Fruit fly (Drosophila melanogaster): ENCODE data around the gene CG4367.

The CG4367 gene

dm6 chr3R:20286758-20287157, 18.0 kb downstream of the CG4367 start:
- TF ChIP-seq CG2199 (GFP tag; IDR thresholded peaks at IDR 0.05) (peak; percentile 76; the same call in 1 of the 3 replicates), CG2712 (tag; optimal IDR thresholded peaks at IDR 0.05) (no peak), stwl (tag; optimal IDR thresholded peaks at IDR 0.05) (peak; percentile 57), bbx (GFP tag; IDR thresholded peaks at IDR 0.05; ENCODE audit: partially characterized antibody) (no peak), CG8290 (GFP tag; optimal IDR thresholded peaks at IDR 0.05) (peak; percentile 36), CG8290 (tag; optimal IDR thresholded peaks at IDR 0.05) (no peak), Myb (GFP tag; optimal IDR thresholded peaks at IDR 0.05) (peak; percentile 48), oc (tag; optimal IDR thresholded peaks at IDR 0.05) (no peak), ind (GFP tag; optimal IDR thresholded peaks at IDR 0.05) (no peak), lov (optimal IDR thresholded peaks at IDR 0.05) (no peak), lov (GFP tag; IDR thresholded peaks at IDR 0.05) (no peak), sens (GFP tag) (peak; percentile 66), CTCF (GFP tag; optimal IDR thresholded peaks at IDR 0.05) (peak; percentile 1), Nf-YB (GFP tag; optimal IDR thresholded peaks at IDR 0.05) (no peak), CG11504 (tag; optimal IDR thresholded peaks at IDR 0.05) (peak; percentile 42)

dm6 chr3R:20285678-20286449, 18.9 kb downstream of the CG4367 start:
- peak; percentile 7 for TF ChIP-seq Xbp1 (GFP tag; optimal IDR thresholded peaks at IDR 0.05)
- TF ChIP-seq Rfx (GFP tag; IDR thresholded peaks at IDR 0.05): no peak
- peak; percentile 18 for TF ChIP-seq lab (GFP tag; optimal IDR thresholded peaks at IDR 0.05)
- TF ChIP-seq hb (GFP tag; IDR thresholded peaks at IDR 0.05; ENCODE audit: partially characterized antibody): no peak
- TF ChIP-seq CG2875 (GFP tag; optimal IDR thresholded peaks at IDR 0.05): peak; percentile 91
- peak; percentile 41; the same call in 1 of the 2 replicates for TF ChIP-seq ranshi (GFP tag; IDR thresholded peaks at IDR 0.05)
- TF ChIP-seq gcm2 (GFP tag; optimal IDR thresholded peaks at IDR 0.05): no peak
- peak; percentile 74 for TF ChIP-seq kay (GFP tag; optimal IDR thresholded peaks at IDR 0.05)
- TF ChIP-seq disco-r (GFP tag; optimal IDR thresholded peaks at IDR 0.05): no peak
- TF ChIP-seq CG12071 (GFP tag; optimal IDR thresholded peaks at IDR 0.05): peak; percentile 73
- 0 out of 2 replicates have a peak, but pooled peaks have one; percentile 6 for TF ChIP-seq peb (GFP tag; IDR thresholded peaks at IDR 0.05)
- no peak for TF ChIP-seq Dek (tag; optimal IDR thresholded peaks at IDR 0.05)
- peak; percentile 1 for TF ChIP-seq CG30403 (GFP tag; optimal IDR thresholded peaks at IDR 0.05)
- no peak for TF ChIP-seq ttk (GFP tag; IDR thresholded peaks at IDR 0.05)
- peak; percentile 47 for TF ChIP-seq jumu (GFP tag; optimal IDR thresholded peaks at IDR 0.05)
- TF ChIP-seq ind (GFP tag; optimal IDR thresholded peaks at IDR 0.05): no peak
- TF ChIP-seq mam (GFP tag; optimal IDR thresholded peaks at IDR 0.05): no peak
- TF ChIP-seq CG15601 (tag; optimal IDR thresholded peaks at IDR 0.05): peak; percentile 88
- TF ChIP-seq so (GFP tag; IDR thresholded peaks at IDR 0.05): no peak
- peak; percentile 83 for TF ChIP-seq CG4707 (GFP tag; optimal IDR thresholded peaks at IDR 0.05)
- no peak for TF ChIP-seq lov (optimal IDR thresholded peaks at IDR 0.05)
- TF ChIP-seq lov (GFP tag; IDR thresholded peaks at IDR 0.05): peak; percentile 86
- no peak for TF ChIP-seq CG32772 (GFP tag; IDR thresholded peaks at IDR 0.05)
- peak; percentile 60; the same call in 1 of the 2 replicates for TF ChIP-seq HLH3B (GFP tag; IDR thresholded peaks at IDR 0.05)
- no peak for TF ChIP-seq BEAF-32 (GFP tag; optimal IDR thresholded peaks at IDR 0.05)
- TF ChIP-seq Gug (GFP tag; IDR thresholded peaks at IDR 0.05): 0 out of 4 replicates have a peak, but pooled peaks have one; percentile 2
- peak; percentile 93 for TF ChIP-seq CG3407 (GFP tag; optimal IDR thresholded peaks at IDR 0.05)
- TF ChIP-seq CG17829 (tag; optimal IDR thresholded peaks at IDR 0.05): no peak
- TF ChIP-seq sob (GFP tag; IDR thresholded peaks at IDR 0.05): peak; percentile 53
- TF ChIP-seq Gsc (GFP tag; IDR thresholded peaks at IDR 0.05): no peak
- TF ChIP-seq chinmo (GFP tag; IDR thresholded peaks at IDR 0.05; ENCODE audit: partially characterized antibody): no peak
- TF ChIP-seq CG16813 (GFP tag; IDR thresholded peaks at IDR 0.05; ENCODE audit: partially characterized antibody): no peak
- TF ChIP-seq aop (GFP tag; IDR thresholded peaks at IDR 0.05): 0 out of 2 replicates have a peak, but pooled peaks have one; percentile 32
- no peak for TF ChIP-seq CG16815 (GFP tag; optimal IDR thresholded peaks at IDR 0.05)
- no peak for TF ChIP-seq rib (GFP tag; IDR thresholded peaks at IDR 0.05)
- peak; percentile 26 for TF ChIP-seq phol (tag; optimal IDR thresholded peaks at IDR 0.05)
- TF ChIP-seq Sry-β (GFP tag; optimal IDR thresholded peaks at IDR 0.05): peak; percentile 25
